Worm (Caenorhabditis elegans): ENCODE results near the gene srj-23.

DNA sequence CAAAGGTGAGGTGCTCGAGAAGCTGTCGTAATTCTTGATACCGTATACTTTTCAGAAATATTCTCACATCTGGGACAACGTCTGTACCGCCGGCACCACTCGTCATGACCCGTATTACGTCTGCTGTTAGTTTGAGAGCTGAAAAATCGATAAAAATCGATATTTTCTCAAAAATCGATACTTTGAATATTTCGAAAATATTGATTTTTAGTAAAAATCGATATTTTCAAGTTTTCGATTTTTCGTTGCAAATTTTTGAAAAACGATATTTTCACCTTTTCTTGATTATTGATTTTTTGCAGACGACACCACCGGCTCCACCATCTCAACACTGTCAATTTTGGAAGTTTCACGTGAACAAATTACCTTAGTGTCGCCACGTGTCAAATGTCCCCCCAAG lies 44.3 kb downstream of the srj-23 start:
- TF ChIP-seq Y55F3AM.14 (GFP tag; optimal IDR thresholded peaks at IDR 0.05), result no peak
- no peak for TF ChIP-seq unc-62 (GFP tag; optimal IDR thresholded peaks at IDR 0.05)
- TF ChIP-seq sma-3 (GFP tag; optimal IDR thresholded peaks at IDR 0.05), result no peak
- no peak for TF ChIP-seq nhr-21 (tag; optimal IDR thresholded peaks at IDR 0.05)
- no peak for TF ChIP-seq snpc-4 (tag; optimal IDR thresholded peaks at IDR 0.05)
- TF ChIP-seq nhr-12 (tag; optimal IDR thresholded peaks at IDR 0.05), result no peak
- no peak for TF ChIP-seq nhr-25 (tag; optimal IDR thresholded peaks at IDR 0.05)
- TF ChIP-seq ztf-11 (tag; optimal IDR thresholded peaks at IDR 0.05), result no peak
